Fruit fly (Drosophila melanogaster): ENCODE results near the gene Ipk2.
A peak's percentile ranks its signal among the peaks of the same experiment; 100 is the strongest.

The Ipk2 gene

dm6 chr2L:530245-530644, 43.8 kb downstream of the Ipk2 start (continued):
- TF ChIP-seq dsf (GFP tag; optimal IDR thresholded peaks at IDR 0.05; ENCODE audit: borderline replicate concordance) (peak; percentile 73), Rel (GFP tag; optimal IDR thresholded peaks at IDR 0.05) (no peak), Rel (tag; optimal IDR thresholded peaks at IDR 0.05) (peak; percentile 53), CG32264 (GFP tag; optimal IDR thresholded peaks at IDR 0.05) (peak; percentile 68), rgr (GFP tag; optimal IDR thresholded peaks at IDR 0.05) (peak; percentile 91)

- no peak for TF ChIP-seq woc (GFP tag; optimal IDR thresholded peaks at IDR 0.05)
- TF ChIP-seq Rel (GFP tag; optimal IDR thresholded peaks at IDR 0.05), result no peak
- no peak for TF ChIP-seq Rel (tag; optimal IDR thresholded peaks at IDR 0.05)
- TF ChIP-seq pan (optimal IDR thresholded peaks at IDR 0.05), result no peak
- TF ChIP-seq Jra (GFP tag; optimal IDR thresholded peaks at IDR 0.05), result no peak
- no peak for TF ChIP-seq CrebA (GFP tag; optimal IDR thresholded peaks at IDR 0.05; ENCODE audit: borderline replicate concordance)
- TF ChIP-seq h (GFP tag; optimal IDR thresholded peaks at IDR 0.05), result no peak
- no peak for TF ChIP-seq CG32264 (GFP tag; optimal IDR thresholded peaks at IDR 0.05)
Measured at dm6 chr2L:527689-528088, 46.4 kb downstream of the Ipk2 start.

- TF ChIP-seq Jra (GFP tag; optimal IDR thresholded peaks at IDR 0.05) (no peak), Hnf4 (GFP tag; optimal IDR thresholded peaks at IDR 0.05) (peak; percentile 15), woc (GFP tag; optimal IDR thresholded peaks at IDR 0.05) (peak; percentile 27), fru (GFP tag; optimal IDR thresholded peaks at IDR 0.05) (no peak), psq (GFP tag; optimal IDR thresholded peaks at IDR 0.05) (peak; percentile 9), foxo (GFP tag; optimal IDR thresholded peaks at IDR 0.05) (no peak), Abd-B (GFP tag; optimal IDR thresholded peaks at IDR 0.05) (no peak), dl (GFP tag; optimal IDR thresholded peaks at IDR 0.05; ENCODE audit: insufficient read depth in 1 of 2, partially characterized antibody in 2 of 2) (no peak), rgr (GFP tag; optimal IDR thresholded peaks at IDR 0.05) (peak; percentile 4), tai (GFP tag; optimal IDR thresholded peaks at IDR 0.05) (no peak), Hr83 (GFP tag; optimal IDR thresholded peaks at IDR 0.05; ENCODE audit: poor library complexity, severe bottlenecking) (no peak), dmrt93B (GFP tag; optimal IDR thresholded peaks at IDR 0.05) (no peak), sv (GFP tag; optimal IDR thresholded peaks at IDR 0.05) (no peak), OdsH (GFP tag; optimal IDR thresholded peaks at IDR 0.05) (peak; percentile 35)
Measured at dm6 chr2L:526924-527307, 47.1 kb downstream of the Ipk2 start.

- peak; percentile 46 for TF ChIP-seq Sp1 (GFP tag; optimal IDR thresholded peaks at IDR 0.05)
- TF ChIP-seq woc (GFP tag; optimal IDR thresholded peaks at IDR 0.05), result peak; percentile 8
- peak; percentile 33 for TF ChIP-seq CG9705 (GFP tag; optimal IDR thresholded peaks at IDR 0.05)
- peak; percentile 35 for TF ChIP-seq OdsH (GFP tag; optimal IDR thresholded peaks at IDR 0.05)
- TF ChIP-seq br (GFP tag; optimal IDR thresholded peaks at IDR 0.05), result peak; percentile 30
- TF ChIP-seq rgr (GFP tag; optimal IDR thresholded peaks at IDR 0.05), result no peak
- TF ChIP-seq CG32264 (GFP tag; optimal IDR thresholded peaks at IDR 0.05), result no peak
- TF ChIP-seq foxo (GFP tag; optimal IDR thresholded peaks at IDR 0.05), result peak in 1 of 2 experiments; percentile 41
- no peak for TF ChIP-seq sage (GFP tag; optimal IDR thresholded peaks at IDR 0.05)
- peak; percentile 48 for TF ChIP-seq fru (GFP tag; optimal IDR thresholded peaks at IDR 0.05)
- peak; percentile 4 for TF ChIP-seq tai (GFP tag; optimal IDR thresholded peaks at IDR 0.05)
- TF ChIP-seq Jra (GFP tag; optimal IDR thresholded peaks at IDR 0.05), result no peak
- peak; percentile 40 for TF ChIP-seq dmrt93B (GFP tag; optimal IDR thresholded peaks at IDR 0.05)
- no peak for TF ChIP-seq dsf (GFP tag; optimal IDR thresholded peaks at IDR 0.05; ENCODE audit: borderline replicate concordance)
- TF ChIP-seq ey (GFP tag; optimal IDR thresholded peaks at IDR 0.05), result peak; percentile 37
- TF ChIP-seq h (GFP tag; optimal IDR thresholded peaks at IDR 0.05), result peak; percentile 42
- peak; percentile 62 for TF ChIP-seq HLH106 (tag; optimal IDR thresholded peaks at IDR 0.05)
- no peak for TF ChIP-seq pan (optimal IDR thresholded peaks at IDR 0.05)
Measured at dm6 chr2L:526192-526923, 47.7 kb downstream of the Ipk2 start.

- TF ChIP-seq CrebA (GFP tag; optimal IDR thresholded peaks at IDR 0.05; ENCODE audit: borderline replicate concordance), result no peak
- peak; percentile 64 for TF ChIP-seq Dfd (GFP tag; optimal IDR thresholded peaks at IDR 0.05)
Measured at dm6 chr2L:525547-526180, 48.4 kb downstream of the Ipk2 start.

All from whole organism, wandering third instar larva.